Worm (Caenorhabditis elegans) whole organism, L1 larva: ENCODE measurements around the gene D1044.7.

Experiments used
- alr-1 ChIP-seq: fragments of 200-800 bp; sonication (Bioruptor generic); optimal IDR thresholded peaks from 2 replicates; lab custom pipeline; 2018; ENCODE audit warnings: borderline replicate concordance, mild to moderate bottlenecking, missing genetic modification characterization, missing compliant biosample characterization
- ama-1 ChIP-seq: fragments of 150-350 bp; optimal IDR thresholded peaks from 2 replicates; lab custom pipeline; 2014
- blmp-1 ChIP-seq: fragments of 150-350 bp; optimal IDR thresholded peaks from 2 replicates; lab custom pipeline; 2014; ENCODE audit warnings: missing biosample characterization, missing genetic modification characterization
- grh-1 ChIP-seq: fragments of 200-800 bp; sonication (Bioruptor generic); IDR thresholded peaks from 2 replicates; pipeline ENCODE4 v1.3.6; 2022; ENCODE audit warnings: missing genetic modification reagents, missing genetic modification characterization, missing compliant biosample characterization
- lin-35 ChIP-seq, 2 experiments: fragments of 150-350 bp; optimal IDR thresholded peaks; 2 replicates each; lab custom pipeline; 2014; ENCODE audit warnings: missing biosample characterization in 2 of 2, missing genetic modification characterization in 2 of 2, missing genetic modification reagents in 2 of 2
- nhr-11 ChIP-seq: fragments of 150-350 bp; optimal IDR thresholded peaks from 2 replicates; lab custom pipeline; 2014; ENCODE audit warnings: missing biosample characterization, missing genetic modification characterization
- nhr-12 ChIP-seq: sonication (generic microtip); optimal IDR thresholded peaks from 2 replicates; lab custom pipeline; 2017; ENCODE audit warnings: missing biosample characterization, missing genetic modification characterization
- nhr-237 ChIP-seq: fragments of 150-350 bp; optimal IDR thresholded peaks from 2 replicates; lab custom pipeline; 2014; ENCODE audit warnings: missing biosample characterization, missing genetic modification characterization
- nhr-85 ChIP-seq: sonication (generic microtip); peaks from one replicate; lab custom pipeline; 2016; ENCODE audit warnings: missing genetic modification characterization, inconsistent platforms, missing compliant biosample characterization
- skn-1 ChIP-seq: fragments of 150-350 bp; optimal IDR thresholded peaks from 2 replicates; lab custom pipeline; 2014; ENCODE audit warnings: missing biosample characterization, missing genetic modification characterization
- unc-130 ChIP-seq: fragments of 150-350 bp; optimal IDR thresholded peaks from 2 replicates; lab custom pipeline; 2017; ENCODE audit warnings: missing biosample characterization, missing genetic modification characterization, inconsistent platforms
- ztf-11 ChIP-seq, 2 experiments: sonication (generic microtip); optimal IDR thresholded peaks; 2 replicates each; lab custom pipeline; 2016 to 2017; ENCODE audit warnings: missing genetic modification characterization in 2 of 2, missing biosample characterization in 1 of 2, missing compliant biosample characterization in 1 of 2

- TF ChIP-seq nhr-12 (tag; lab: Kevin White, UChicago) (no peak), nhr-237 (tag; lab: Kevin White, UChicago) (no peak), nhr-11 (tag; lab: Kevin White, UChicago) (no peak), blmp-1 (no peak), ztf-11 (tag; optimal IDR thresholded peaks at IDR 0.05; lab: Kevin White, UChicago) (no peak), skn-1 (no peak), lin-35 (GFP tag; optimal IDR thresholded peaks at IDR 0.05; lab: Kevin White, UChicago) (no peak), grh-1 (no peak), ama-1 (lab: Kevin White, UChicago) (no peak), nhr-85 (tag; lab: Kevin White, UChicago) (no peak), unc-130 (tag; lab: Kevin White, UChicago) (no peak), alr-1 (tag; lab: Kevin White, UChicago) (no peak)
Observed at ce11 chrIII:5495168-5495567, 13.4 kb downstream of the D1044.7 start, which contains the start of gene R02F2.8.
